Worm (Caenorhabditis elegans) whole organism, young adult: ENCODE results near the gene T19D7.7.

Source experiments
- F52B5.7 ChIP-seq: sonication (generic microtip); optimal IDR thresholded peaks from 2 replicates; lab custom pipeline; 2016; ENCODE audit warnings: mild to moderate bottlenecking, missing genetic modification characterization, missing compliant biosample characterization
- F57A8.1 ChIP-seq: fragments of 200-800 bp; sonication (Bioruptor generic); optimal IDR thresholded peaks from 2 replicates; lab custom pipeline; 2018; ENCODE audit warnings: mild to moderate bottlenecking, missing genetic modification characterization, moderate library complexity, missing compliant biosample characterization
- K11D2.4 ChIP-seq: fragments of 200-800 bp; sonication (Bioruptor generic); IDR thresholded peaks from 2 replicates; pipeline ENCODE4 v1.3.6; 2022; ENCODE audit warnings: missing genetic modification reagents, missing genetic modification characterization, missing compliant biosample characterization
- Y56A3A.18 ChIP-seq: fragments of 200-800 bp; sonication (Bioruptor generic); IDR thresholded peaks from 2 replicates; pipeline ENCODE4 v1.3.6; 2022; ENCODE audit warnings: missing genetic modification reagents, missing genetic modification characterization, missing compliant biosample characterization
- Y67H2A.10 ChIP-seq: fragments of 200-800 bp; sonication (Bioruptor generic); conservative IDR thresholded peaks from 2 replicates; pipeline ENCODE4 v1.3.6; 2022; ENCODE audit warnings: missing genetic modification reagents, missing genetic modification characterization, missing compliant biosample characterization
- Y79H2A.3 ChIP-seq: fragments of 200-800 bp; sonication (Bioruptor generic); conservative IDR thresholded peaks from 2 replicates; pipeline ENCODE4 v1.3.6; 2022; ENCODE audit warnings: missing genetic modification reagents, missing genetic modification characterization, missing compliant biosample characterization
- Y95B8A.8 ChIP-seq: fragments of 200-800 bp; sonication (Bioruptor generic); IDR thresholded peaks from 2 replicates; pipeline ENCODE4 v1.3.6; 2022; ENCODE audit warnings: missing genetic modification reagents, missing genetic modification characterization, missing compliant biosample characterization
- aptf-2 ChIP-seq: fragments of 200-800 bp; sonication (Bioruptor generic); conservative IDR thresholded peaks from 2 replicates; pipeline ENCODE4 v1.3.6; 2022; ENCODE audit warnings: missing genetic modification reagents, missing genetic modification characterization, missing compliant biosample characterization
- attf-5 ChIP-seq: fragments of 200-800 bp; sonication (Bioruptor generic); optimal IDR thresholded peaks from 2 replicates; lab custom pipeline; 2018; ENCODE audit warnings: mild to moderate bottlenecking, missing genetic modification characterization, missing compliant biosample characterization
- bed-2 ChIP-seq: fragments of 200-800 bp; sonication (Bioruptor generic); IDR thresholded peaks from 2 replicates; pipeline ENCODE4 v1.3.6; 2022; ENCODE audit warnings: missing genetic modification reagents, missing genetic modification characterization, missing compliant biosample characterization
- cebp-1 ChIP-seq, 2 experiments: fragments of 200-800 bp in 1 of 2; sonication (Bioruptor generic) in 1 of 2; sonication (generic microtip) in 1 of 2; IDR thresholded peaks in 1 of 2; optimal IDR thresholded peaks in 1 of 2; 2 replicates each; pipeline versions ENCODE4 v1.3.6 to Lab custom; 2017 to 2022; ENCODE audit warnings: missing compliant biosample characterization in 2 of 2, missing genetic modification characterization in 2 of 2, mild to moderate bottlenecking in 1 of 2, missing genetic modification reagents in 1 of 2, moderate library complexity in 1 of 2
- ceh-79 ChIP-seq: sonication (generic microtip); optimal IDR thresholded peaks from 2 replicates; lab custom pipeline; 2017; ENCODE audit warnings: mild to moderate bottlenecking, missing genetic modification characterization, missing compliant biosample characterization
- dpl-1 ChIP-seq: fragments of 150-350 bp; optimal IDR thresholded peaks from 2 replicates; lab custom pipeline; 2014; ENCODE audit warnings: missing biosample characterization, missing genetic modification reagents, missing genetic modification characterization
- efl-1 ChIP-seq: fragments of 150-350 bp; optimal IDR thresholded peaks from 2 replicates; lab custom pipeline; 2014; ENCODE audit warnings: missing biosample characterization, missing genetic modification reagents, missing genetic modification characterization
- hmg-20 ChIP-seq: fragments of 200-800 bp; sonication (Bioruptor generic); IDR thresholded peaks from 2 replicates; pipeline ENCODE4 v1.3.6; 2022; ENCODE audit warnings: missing genetic modification reagents, missing genetic modification characterization, missing compliant biosample characterization
- let-526 ChIP-seq: fragments of 200-800 bp; sonication (Bioruptor generic); IDR thresholded peaks from 2 replicates; pipeline ENCODE4 v1.3.6; 2022; ENCODE audit warnings: missing genetic modification reagents, missing genetic modification characterization, missing compliant biosample characterization
- let-607 ChIP-seq, 2 experiments: fragments of 200-800 bp in 1 of 2; sonication (Bioruptor generic) in 1 of 2; sonication (generic microtip) in 1 of 2; optimal IDR thresholded peaks; 2 replicates each; lab custom pipeline; 2016 to 2018; ENCODE audit warnings: mild to moderate bottlenecking in 2 of 2, missing compliant biosample characterization in 2 of 2, missing genetic modification characterization in 2 of 2, moderate library complexity in 2 of 2, missing genotype in 1 of 2
- lin-40 ChIP-seq: sonication (generic microtip); optimal IDR thresholded peaks from 2 replicates; lab custom pipeline; 2016; ENCODE audit warnings: missing genetic modification characterization, mild to moderate bottlenecking, missing compliant biosample characterization, missing genotype, missing genetic modification reagents
- lin-54 ChIP-seq: fragments of 200-800 bp; sonication (Bioruptor generic); optimal IDR thresholded peaks from 2 replicates; lab custom pipeline; 2018; ENCODE audit warnings: mild to moderate bottlenecking, missing genetic modification characterization, missing compliant biosample characterization
- madf-10 ChIP-seq: sonication (generic microtip); optimal IDR thresholded peaks from 2 replicates; lab custom pipeline; 2016; ENCODE audit warnings: mild to moderate bottlenecking, missing genetic modification characterization, missing compliant biosample characterization
- nfya-2 ChIP-seq: fragments of 200-800 bp; sonication (Bioruptor generic); IDR thresholded peaks from 2 replicates; pipeline ENCODE4 v1.3.6; 2022; ENCODE audit warnings: missing genetic modification reagents, missing genetic modification characterization, missing compliant biosample characterization
- nhr-179 ChIP-seq: sonication (generic microtip); optimal IDR thresholded peaks from 2 replicates; lab custom pipeline; 2016; ENCODE audit warnings: mild to moderate bottlenecking, missing genetic modification characterization, missing compliant biosample characterization
- nhr-80 ChIP-seq: sonication (generic microtip); optimal IDR thresholded peaks from 2 replicates; lab custom pipeline; 2016; ENCODE audit warnings: missing genetic modification characterization, missing compliant biosample characterization
- sdz-38 ChIP-seq: sonication (generic microtip); optimal IDR thresholded peaks from 2 replicates; lab custom pipeline; 2016; ENCODE audit warnings: missing genotype, missing genetic modification characterization, missing compliant biosample characterization
- snpc-3.4 ChIP-seq: sonication (generic microtip); optimal IDR thresholded peaks from 2 replicates; lab custom pipeline; 2017; ENCODE audit warnings: missing genetic modification characterization, mild to moderate bottlenecking, missing compliant biosample characterization, antibody characterized with exemption, moderate library complexity, missing genotype, missing genetic modification reagents
- snpc-4 ChIP-seq, 5 experiments: fragments of 150-350 bp in 1 of 5; sonication (generic microtip) in 4 of 5; optimal IDR thresholded peaks; 2 replicates each; lab custom pipeline; 2014 to 2018; ENCODE audit warnings: missing genetic modification characterization in 5 of 5, missing biosample characterization in 3 of 5, antibody characterized with exemption in 2 of 5, mild to moderate bottlenecking in 2 of 5, missing compliant biosample characterization in 2 of 5, missing genotype in 2 of 5, moderate library complexity in 2 of 5, missing genetic modification reagents in 1 of 5
- sptf-2 ChIP-seq: fragments of 200-800 bp; sonication (Bioruptor generic); optimal IDR thresholded peaks from 2 replicates; lab custom pipeline; 2018; ENCODE audit warnings: mild to moderate bottlenecking, missing genetic modification characterization, missing compliant biosample characterization
- tbp1 ChIP-seq: fragments of 200-800 bp; sonication (Bioruptor generic); optimal IDR thresholded peaks from 2 replicates; lab custom pipeline; 2018; ENCODE audit warnings: mild to moderate bottlenecking, missing genetic modification characterization, missing compliant biosample characterization
- zfh-2 ChIP-seq: fragments of 200-800 bp; sonication (Bioruptor generic); conservative IDR thresholded peaks from 2 replicates; pipeline ENCODE4 v1.3.6; 2022; ENCODE audit warnings: missing genetic modification reagents, missing genetic modification characterization, missing compliant biosample characterization
- ztf-22 ChIP-seq: fragments of 200-800 bp; sonication (Bioruptor generic); optimal IDR thresholded peaks from 2 replicates; lab custom pipeline; 2018; ENCODE audit warnings: mild to moderate bottlenecking, missing genetic modification characterization, moderate library complexity, missing compliant biosample characterization

T19D7.7 gene

ce11 chrX:655884-656283 is 24.9 kb downstream of the T19D7.7 start, which contains the start of gene lpr-7:
TSS of gene lpr-7 (plus strand) at chrX:656184.
- TF ChIP-seq attf-5 (GFP tag; lab: Kevin White, UChicago) (no peak), Y95B8A.8 (GFP tag; lab: Robert Waterston, UW) (no peak), tbp1 (GFP tag; lab: Kevin White, UChicago) (no peak), sdz-38 (tag; lab: Kevin White, UChicago) (no peak), Y67H2A.10 (GFP tag; lab: Robert Waterston, UW) (no peak), madf-10 (tag; lab: Kevin White, UChicago) (no peak), bed-2 (GFP tag; lab: Robert Waterston, UW) (no peak)

ce11 chrX:654804-655203 is 26.0 kb downstream of the T19D7.7 start, which contains the start of gene ifc-2:
TSS of gene ifc-2 (minus strand) at chrX:654904.
- TF ChIP-seq Y79H2A.3 (GFP tag; lab: Robert Waterston, UW) (no peak), zfh-2 (no peak), aptf-2 (GFP tag; lab: Robert Waterston, UW) (no peak), Y56A3A.18 (GFP tag; lab: Robert Waterston, UW) (no peak), let-526 (GFP tag; lab: Robert Waterston, UW) (no peak), K11D2.4 (GFP tag; lab: Robert Waterston, UW) (no peak), F52B5.7 (no peak), nfya-2 (GFP tag; lab: Robert Waterston, UW) (no peak), dpl-1 (GFP tag; lab: Kevin White, UChicago) (no peak), hmg-20 (no peak)

- TF ChIP-seq nhr-80 (tag; lab: Kevin White, UChicago), result peak; percentile 72
- no peak for TF ChIP-seq sptf-2 (GFP tag; lab: Kevin White, UChicago)
- TF ChIP-seq F57A8.1 (GFP tag; lab: Kevin White, UChicago), result no peak
- TF ChIP-seq snpc-4 (GFP tag; optimal IDR thresholded peaks at IDR 0.05; lab: Kevin White, UChicago), result no peak
- TF ChIP-seq snpc-4 (tag; optimal IDR thresholded peaks at IDR 0.05; lab: Kevin White, UChicago), result peak in 1 of 4 experiments; percentile 32
Measured at ce11 chrX:651616-652015, 29.2 kb downstream of the T19D7.7 start.

- no peak for TF ChIP-seq ceh-79 (tag; lab: Kevin White, UChicago)
- TF ChIP-seq snpc-3.4, result no peak
- TF ChIP-seq efl-1 (GFP tag; lab: Kevin White, UChicago), result no peak
- TF ChIP-seq nhr-179 (tag; lab: Kevin White, UChicago), result no peak
- peak; percentile 63 for TF ChIP-seq nhr-80 (tag; lab: Kevin White, UChicago)
Measured at ce11 chrX:646493-646892, 34.3 kb downstream of the T19D7.7 start.

- TF ChIP-seq let-607 (tag; optimal IDR thresholded peaks at IDR 0.05; lab: Kevin White, UChicago), result peak; percentile 80 to 90
- TF ChIP-seq ztf-22 (GFP tag; lab: Kevin White, UChicago), result no peak
- peak; percentile 93 for TF ChIP-seq nhr-80 (tag; lab: Kevin White, UChicago)
- TF ChIP-seq lin-54 (GFP tag; lab: Kevin White, UChicago), result no peak
- TF ChIP-seq cebp-1 (GFP tag; IDR thresholded peaks at IDR 0.05; lab: Robert Waterston, UW), result no peak
- peak; percentile 2 for TF ChIP-seq cebp-1 (tag; optimal IDR thresholded peaks at IDR 0.05; lab: Kevin White, UChicago)
- TF ChIP-seq lin-40 (tag; lab: Kevin White, UChicago), result no peak
Measured at ce11 chrX:645589-645988, 35.2 kb downstream of the T19D7.7 start.
